Fruit fly (Drosophila melanogaster) whole organism: ENCODE measurements around the gene CG31717.

Source experiments
- CG8478 ChIP-seq: fragments of >200 bp; optimal IDR thresholded peaks from 2 replicates; lab custom pipeline; 2018; ENCODE audit warnings: inconsistent platforms
- Dll ChIP-seq: fragments of >200 bp; optimal IDR thresholded peaks from 2 replicates; lab custom pipeline; 2017
- EcR ChIP-seq, 2 experiments: fragments of >200 bp; optimal IDR thresholded peaks; 2 replicates each; lab custom pipeline; 2017; ENCODE audit warnings: missing biosample characterization in 2 of 2, missing genetic modification characterization in 2 of 2, missing genetic modification reagents in 2 of 2
- pan ChIP-seq: fragments of >200 bp; optimal IDR thresholded peaks from 2 replicates; lab custom pipeline; 2017
- psq ChIP-seq: fragments of >200 bp; optimal IDR thresholded peaks from 2 replicates; lab custom pipeline; 2017
- usp ChIP-seq: fragments of >200 bp; optimal IDR thresholded peaks from 2 replicates; lab custom pipeline; 2017; ENCODE audit warnings: missing biosample characterization, missing genetic modification characterization, mixed read lengths

DNA sequence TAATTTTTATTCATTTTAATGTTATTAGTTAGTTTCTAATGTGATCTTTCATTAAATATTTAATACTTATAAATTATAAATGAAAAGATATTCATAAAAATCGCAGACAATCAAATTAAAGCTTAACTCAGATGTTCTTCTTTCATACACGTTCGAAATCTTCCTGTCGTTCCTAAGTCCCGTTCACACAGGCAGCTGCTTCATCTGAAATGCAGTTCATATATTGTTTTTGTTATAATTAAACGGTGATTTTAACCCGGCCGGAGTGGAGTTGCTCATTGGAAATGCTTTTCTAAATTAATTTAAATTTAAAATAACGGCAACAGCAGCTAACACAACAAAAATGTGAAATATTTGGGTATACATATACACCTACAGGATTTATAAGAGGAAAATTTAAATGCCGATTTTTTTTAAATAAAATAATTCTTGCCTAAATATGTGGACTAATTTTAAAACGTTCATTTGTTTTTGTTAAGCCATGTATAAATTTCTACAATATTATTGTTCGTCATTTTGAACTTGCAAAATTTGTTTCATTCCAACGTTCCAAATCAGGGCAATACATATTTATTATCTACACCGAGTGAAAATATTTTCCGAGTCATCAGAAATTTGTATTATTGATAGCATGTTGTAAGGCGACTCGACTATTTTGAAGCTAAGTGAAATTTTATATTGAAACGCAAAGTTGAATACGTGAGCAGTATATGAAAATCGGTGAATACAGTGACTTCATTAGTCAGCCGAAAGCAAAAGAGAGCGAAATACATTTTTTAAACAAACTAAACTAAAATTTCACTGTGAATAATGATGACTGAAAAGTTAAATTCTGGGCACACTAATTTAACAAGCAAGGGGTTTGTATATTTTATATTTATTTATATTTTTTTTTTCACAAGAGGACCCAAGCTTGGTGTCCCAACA is 11.5 kb upstream of the CG31717 start, which contains the start of gene me31B:
- TF ChIP-seq CG8478 = no peak
- TF ChIP-seq usp (GFP tag; lab: Kevin White, UChicago) = no peak
- no peak for TF ChIP-seq psq (lab: Kevin White, UChicago)
- no peak for TF ChIP-seq pan (lab: Kevin White, UChicago)
- TF ChIP-seq Dll = no peak
- no peak for TF ChIP-seq EcR (GFP tag; optimal IDR thresholded peaks at IDR 0.05; lab: Kevin White, UChicago)
